Worm (Caenorhabditis elegans) whole organism, mixed stage, embryonic: ENCODE data around the gene rpn-6.1.

Experiments used
- bed-3 ChIP-seq: fragments of 200-800 bp; sonication (Bioruptor generic); optimal IDR thresholded peaks from 3 replicates; lab custom pipeline; 2018; ENCODE audit warnings: mild to moderate bottlenecking, missing genetic modification characterization, moderate library complexity, missing compliant biosample characterization
- ces-1 ChIP-seq: fragments of 150-350 bp; optimal IDR thresholded peaks from 2 replicates; lab custom pipeline; 2014; ENCODE audit warnings: missing biosample characterization, missing genetic modification reagents, missing genetic modification characterization
- lin-13 ChIP-seq: fragments of 150-350 bp; optimal IDR thresholded peaks from 2 replicates; lab custom pipeline; 2014; ENCODE audit warnings: missing biosample characterization, missing genetic modification characterization
- nhr-28 ChIP-seq: fragments of 150-350 bp; optimal IDR thresholded peaks from 2 replicates; lab custom pipeline; 2014; ENCODE audit warnings: missing biosample characterization, missing genetic modification characterization

- no peak for TF ChIP-seq nhr-28
- no peak for TF ChIP-seq lin-13 (tag; lab: Kevin White, UChicago)
- no peak for TF ChIP-seq bed-3 (GFP tag; lab: Kevin White, UChicago)
- TF ChIP-seq ces-1 (GFP tag; lab: Kevin White, UChicago), result no peak
Measured at ce11 chrIII:6928725-6929124, 33.1 kb downstream of the rpn-6.1 start, which contains the start of gene flap-1.
